Worm (Caenorhabditis elegans): ENCODE measurements around the gene R02F11.1.
"Not testable (repeated sequence)": the region's sequence is repeated elsewhere in the genome, so short reads cannot be mapped to it uniquely, and the experiment has no call there.

The R02F11.1 gene

ce11 chrV:4760674-4761073 lies 40.2 kb upstream of the R02F11.1 start, which contains the start of gene bgnt-1.4:
TSS of gene bgnt-1.4 (plus strand) at chrV:4760974.
- not testable (repeated sequence) for TF ChIP-seq nhr-21, nhr-129, alr-1 (tag; optimal IDR thresholded peaks at IDR 0.05)

- TF ChIP-seq ztf-11 (tag; optimal IDR thresholded peaks at IDR 0.05): no peak
- TF ChIP-seq zag-1 (tag; optimal IDR thresholded peaks at IDR 0.05): no peak
- no peak for TF ChIP-seq lin-13 (GFP tag; optimal IDR thresholded peaks at IDR 0.05)
- TF ChIP-seq lin-39 (tag; optimal IDR thresholded peaks at IDR 0.05): no peak
- no peak for TF ChIP-seq ceh-82 (tag; optimal IDR thresholded peaks at IDR 0.05)
- TF ChIP-seq mbf-1 (tag; optimal IDR thresholded peaks at IDR 0.05): no peak
- no peak for TF ChIP-seq egl-27 (tag; optimal IDR thresholded peaks at IDR 0.05)
- no peak for TF ChIP-seq ztf-4 (tag; optimal IDR thresholded peaks at IDR 0.05)
- TF ChIP-seq snpc-4 (tag; optimal IDR thresholded peaks at IDR 0.05): no peak
- TF ChIP-seq C34F6.9 (tag; optimal IDR thresholded peaks at IDR 0.05): no peak
- no peak for TF ChIP-seq skn-1 (tag; optimal IDR thresholded peaks at IDR 0.05)
- no peak for TF ChIP-seq unc-39 (tag; optimal IDR thresholded peaks at IDR 0.05)
- TF ChIP-seq nhr-11 (tag; optimal IDR thresholded peaks at IDR 0.05): no peak
- no peak for TF ChIP-seq nhr-6 (tag; optimal IDR thresholded peaks at IDR 0.05)
- no peak for TF ChIP-seq unc-62 (GFP tag; optimal IDR thresholded peaks at IDR 0.05)
- no peak for TF ChIP-seq nhr-10 (tag; optimal IDR thresholded peaks at IDR 0.05)
- no peak for TF ChIP-seq R02D3.7 (tag; optimal IDR thresholded peaks at IDR 0.05)
Measured at ce11 chrV:4766501-4766900, 34.4 kb upstream of the R02F11.1 start, which contains the start of gene C18G1.8. TSS of gene C18G1.8 (minus strand) at chrV:4766601.

- no peak for TF ChIP-seq sem-4 (tag; optimal IDR thresholded peaks at IDR 0.05)
- no peak for TF ChIP-seq dmd-4 (tag; optimal IDR thresholded peaks at IDR 0.05)
- TF ChIP-seq nhr-6 (tag; optimal IDR thresholded peaks at IDR 0.05): no peak
- no peak for TF ChIP-seq Y55F3AM.14 (GFP tag; optimal IDR thresholded peaks at IDR 0.05)
- no peak for TF ChIP-seq nhr-237 (tag; optimal IDR thresholded peaks at IDR 0.05)
- TF ChIP-seq ztf-4 (tag; optimal IDR thresholded peaks at IDR 0.05): no peak
- TF ChIP-seq ztf-11 (tag; optimal IDR thresholded peaks at IDR 0.05): no peak
- TF ChIP-seq C34F6.9 (tag; optimal IDR thresholded peaks at IDR 0.05): no peak
- TF ChIP-seq unc-62 (GFP tag; optimal IDR thresholded peaks at IDR 0.05): no peak
- no peak for TF ChIP-seq sma-3 (GFP tag; optimal IDR thresholded peaks at IDR 0.05)
Measured at ce11 chrV:4769633-4770032, 31.3 kb upstream of the R02F11.1 start, which contains the start of gene C18G1.9. TSS of gene C18G1.9 (minus strand) at chrV:4769733.

- peak; percentile 50 for TF ChIP-seq fos-1 (tag; optimal IDR thresholded peaks at IDR 0.05)
- TF ChIP-seq alr-1 (tag; optimal IDR thresholded peaks at IDR 0.05): no peak
Measured at ce11 chrV:4770408-4770947, 30.4 kb upstream of the R02F11.1 start, which contains the start of gene elt-7. TSS of gene elt-7 (plus strand) at chrV:4770670.

- TF ChIP-seq nhr-10 (tag; optimal IDR thresholded peaks at IDR 0.05): no peak
- peak; percentile 97 for TF ChIP-seq Y55F3AM.14 (GFP tag; optimal IDR thresholded peaks at IDR 0.05)
- peak; percentile 78 for TF ChIP-seq mab-5 (tag; optimal IDR thresholded peaks at IDR 0.05)
- peak; percentile 74 for TF ChIP-seq unc-55 (GFP tag; optimal IDR thresholded peaks at IDR 0.05)
- no peak for TF ChIP-seq unc-39 (tag; optimal IDR thresholded peaks at IDR 0.05)
- no peak for TF ChIP-seq lin-13 (GFP tag; optimal IDR thresholded peaks at IDR 0.05)
Measured at ce11 chrV:4775140-4775539, 25.8 kb upstream of the R02F11.1 start.

- no peak for TF ChIP-seq dmd-4 (tag; optimal IDR thresholded peaks at IDR 0.05)
- TF ChIP-seq blmp-1 (tag; optimal IDR thresholded peaks at IDR 0.05; ENCODE audit: insufficient read depth): no peak
- peak; percentile 11 for TF ChIP-seq F13H6.1 (tag; optimal IDR thresholded peaks at IDR 0.05)
- TF ChIP-seq nhr-129 (tag; optimal IDR thresholded peaks at IDR 0.05): peak; percentile 68
- peak; percentile 33 for TF ChIP-seq sma-9 (GFP tag; optimal IDR thresholded peaks at IDR 0.05)
- TF ChIP-seq sma-9 (tag; optimal IDR thresholded peaks at IDR 0.05): no peak
Measured at ce11 chrV:4777388-4777986, 23.4 kb upstream of the R02F11.1 start, which contains the start of gene C18G1.1. TSS of gene C18G1.1 (plus strand) at chrV:4777960.

Measured in whole organism, L2 larva.